Fruit fly (Drosophila melanogaster): ENCODE results near the gene Hsp60A.

Hsp60A gene

DNA sequence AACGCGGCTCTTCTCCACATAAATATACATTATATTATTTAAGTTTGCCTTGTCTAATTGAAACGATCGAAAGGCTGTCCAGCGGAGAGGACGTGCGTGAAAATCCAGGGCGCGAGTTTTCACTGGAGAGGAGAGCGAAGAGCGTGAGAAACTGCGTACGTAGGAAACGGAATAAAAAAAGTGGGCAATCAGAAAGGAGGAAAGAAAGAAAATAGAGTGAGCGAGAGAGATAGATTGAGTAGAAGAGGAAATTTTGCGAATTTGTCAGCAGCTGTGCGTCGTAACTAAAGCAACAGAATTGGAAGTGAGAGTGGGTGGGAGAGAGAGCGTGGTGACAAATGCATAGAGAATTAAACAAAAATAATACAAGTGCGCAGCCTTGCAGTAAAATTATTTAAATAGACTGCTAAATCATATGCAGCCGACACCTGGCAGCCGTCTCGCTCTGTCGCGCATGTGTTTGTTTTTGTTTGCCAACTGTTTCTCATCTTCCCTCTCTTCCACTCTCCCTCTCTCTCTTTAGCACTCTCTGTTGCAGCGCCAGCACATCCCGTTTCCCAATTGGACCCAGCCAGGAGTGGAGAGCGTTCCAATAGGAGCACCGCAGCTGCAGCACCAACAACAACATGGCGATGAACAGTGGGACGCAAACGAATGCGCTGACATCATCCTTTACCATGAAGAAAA, 46.4 kb downstream of the Hsp60A start:
- TF ChIP-seq HLH106 (tag; optimal IDR thresholded peaks at IDR 0.05) (no peak), psq (GFP tag; optimal IDR thresholded peaks at IDR 0.05) (peak; percentile 98), Rel (GFP tag; optimal IDR thresholded peaks at IDR 0.05) (no peak), Rel (tag; optimal IDR thresholded peaks at IDR 0.05) (no peak), ey (GFP tag; optimal IDR thresholded peaks at IDR 0.05) (no peak), h (GFP tag; optimal IDR thresholded peaks at IDR 0.05) (no peak), Dif (GFP tag; optimal IDR thresholded peaks at IDR 0.05; ENCODE audit: partially characterized antibody) (peak; percentile 60), OdsH (GFP tag; optimal IDR thresholded peaks at IDR 0.05) (peak; percentile 8), Hr83 (GFP tag; optimal IDR thresholded peaks at IDR 0.05; ENCODE audit: poor library complexity, severe bottlenecking) (peak; percentile 50), dl (GFP tag; optimal IDR thresholded peaks at IDR 0.05; ENCODE audit: insufficient read depth in 1 of 2, partially characterized antibody in 2 of 2) (peak; percentile 58 to 86), rgr (GFP tag; optimal IDR thresholded peaks at IDR 0.05) (peak; percentile 30)

DNA sequence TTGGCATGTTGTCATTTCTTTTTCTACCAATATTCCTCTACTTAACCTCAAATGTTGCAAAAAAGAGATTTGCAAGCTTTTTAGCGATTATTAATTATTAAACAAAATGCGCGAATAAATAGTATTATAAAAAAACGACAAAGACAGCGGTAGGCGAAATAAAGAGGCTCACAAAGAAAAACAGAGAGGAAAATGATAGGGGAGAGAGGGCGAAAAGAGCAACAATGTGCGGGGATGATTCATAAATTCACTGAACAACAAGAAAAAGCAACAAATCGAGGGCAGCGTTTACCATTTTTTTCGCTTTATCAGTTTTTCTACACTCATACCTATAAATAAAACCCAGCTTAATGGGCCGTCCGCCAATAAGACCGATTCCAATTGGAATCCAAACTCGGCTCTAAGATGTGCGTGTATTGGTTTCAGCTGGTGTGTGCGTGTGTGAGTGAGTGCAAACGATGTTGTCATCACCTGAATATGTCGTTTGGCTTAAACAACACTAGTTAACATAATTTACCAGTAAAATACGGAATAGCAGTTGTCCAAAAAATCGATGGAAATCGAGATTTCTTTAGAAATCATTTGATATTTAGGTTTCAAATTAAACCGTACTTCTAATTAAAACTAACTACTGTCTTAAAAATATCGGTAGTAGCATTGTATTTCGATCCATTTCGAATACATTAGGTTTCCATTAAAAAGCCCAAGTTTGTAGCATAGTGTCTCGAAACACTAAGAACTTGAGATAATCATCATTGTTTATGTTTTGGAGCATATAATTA, 47.7 kb downstream of the Hsp60A start:
- TF ChIP-seq foxo (GFP tag; optimal IDR thresholded peaks at IDR 0.05) (peak in 1 of 2 experiments; percentile 24), psq (GFP tag; optimal IDR thresholded peaks at IDR 0.05) (peak; percentile 16), HLH106 (tag; optimal IDR thresholded peaks at IDR 0.05) (no peak)

DNA sequence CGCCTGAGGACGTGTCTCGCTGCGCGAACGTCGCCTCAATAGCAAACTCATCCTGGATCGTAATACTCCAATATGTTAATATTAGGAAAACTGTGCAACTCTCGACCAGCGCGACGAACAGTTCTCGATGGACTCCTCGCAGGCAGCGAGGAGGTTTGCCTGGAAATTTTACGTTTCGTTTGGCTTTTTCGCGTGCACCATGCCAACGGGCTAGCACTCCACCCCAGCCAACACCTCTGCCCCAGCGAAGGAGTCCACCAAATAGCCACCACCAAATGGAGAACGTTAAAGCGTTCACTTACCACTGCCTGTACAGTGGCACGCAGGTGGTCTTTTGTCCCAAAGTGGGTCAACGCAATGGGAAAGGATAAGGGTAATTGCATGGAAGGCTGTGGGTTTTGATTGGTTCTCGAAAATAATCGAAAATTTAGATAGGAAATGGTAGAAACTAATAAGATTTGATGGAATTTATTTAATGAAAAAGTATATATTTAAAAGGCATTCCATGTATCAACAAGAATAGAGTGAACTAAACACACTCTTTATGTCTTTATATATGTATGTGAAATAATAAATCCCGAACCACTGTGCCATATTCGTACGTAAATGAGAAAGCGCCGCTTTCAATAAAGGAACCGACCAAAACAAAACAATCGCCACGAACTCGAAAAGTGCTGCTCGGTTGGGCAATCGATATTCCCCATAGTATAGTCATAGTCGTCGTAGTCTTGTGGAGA, 51.6 kb downstream of the Hsp60A start, which contains the start of gene CG32668:
Gene CG32668 (minus strand): TSS at position 51 of the 737 bp plus-strand sequence.
- TF ChIP-seq usp (GFP tag; optimal IDR thresholded peaks at IDR 0.05) (no peak), Jra (GFP tag; optimal IDR thresholded peaks at IDR 0.05) (no peak), OdsH (GFP tag; optimal IDR thresholded peaks at IDR 0.05) (no peak)
